Fruit fly (Drosophila melanogaster): ENCODE measurements around the gene CG14834.
A peak's percentile ranks its signal among the peaks of the same experiment; 100 is the strongest.

Gene CG14834

DNA sequence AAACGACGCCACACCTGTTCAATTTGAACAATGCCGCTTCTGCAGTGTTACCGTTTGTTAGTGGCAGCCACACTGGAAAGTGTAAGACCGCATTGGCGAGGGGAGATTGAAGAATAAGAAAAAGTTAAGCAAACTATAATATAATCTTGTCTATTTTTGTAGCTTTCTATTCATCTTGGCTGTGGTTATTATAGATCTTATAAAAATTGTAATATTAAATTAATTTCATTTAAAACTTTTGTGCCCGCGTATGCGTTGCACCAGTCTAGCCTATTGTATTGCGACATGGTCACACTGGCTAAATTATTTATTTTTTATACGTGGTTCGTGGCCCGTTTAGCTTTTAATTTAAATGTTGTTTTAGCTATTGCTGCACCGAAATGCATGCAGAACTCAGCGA lies 23.6 kb downstream of the CG14834 start, which contains the start of the genes RhoGEF4 and Rint1 (continued):
- TF ChIP-seq CG6854 (GFP tag; optimal IDR thresholded peaks at IDR 0.05) (no peak), C15 (GFP tag; IDR thresholded peaks at IDR 0.05) (no peak), CG7928 (GFP tag; optimal IDR thresholded peaks at IDR 0.05) (peak; percentile 43), gem (tag; optimal IDR thresholded peaks at IDR 0.05) (peak; percentile 86), bcd (GFP tag; optimal IDR thresholded peaks at IDR 0.05) (peak; percentile 54), Fer3 (tag; optimal IDR thresholded peaks at IDR 0.05) (peak; percentile 41), Dbx (GFP tag; IDR thresholded peaks at IDR 0.05) (peak; percentile 81; the same call in 2 of the 3 replicates), shn (GFP tag; optimal IDR thresholded peaks at IDR 0.05) (peak; percentile 22), Eip74EF (GFP tag; optimal IDR thresholded peaks at IDR 0.05) (no peak), insv (GFP tag; optimal IDR thresholded peaks at IDR 0.05) (no peak), CG9437 (GFP tag; optimal IDR thresholded peaks at IDR 0.05) (peak; percentile 27), CG5953 (GFP tag; IDR thresholded peaks at IDR 0.05) (0 out of 2 replicates have a peak, but pooled peaks have one; percentile 7), corto (GFP tag; optimal IDR thresholded peaks at IDR 0.05) (no peak), br (optimal IDR thresholded peaks at IDR 0.05) (no peak), wek (GFP tag; optimal IDR thresholded peaks at IDR 0.05) (no peak), CG15696 (tag; optimal IDR thresholded peaks at IDR 0.05) (peak; percentile 60), CG18619 (GFP tag; optimal IDR thresholded peaks at IDR 0.05) (peak; percentile 62), CG1603 (tag; optimal IDR thresholded peaks at IDR 0.05) (no peak), CG9817 (tag; optimal IDR thresholded peaks at IDR 0.05) (peak; percentile 71), Deaf1 (tag; optimal IDR thresholded peaks at IDR 0.05) (no peak), CG8359 (GFP tag; optimal IDR thresholded peaks at IDR 0.05; ENCODE audit: borderline replicate concordance) (no peak), CG11093 (GFP tag; IDR thresholded peaks at IDR 0.05) (peak; percentile 76; the same call in 2 of the 3 replicates), chif (GFP tag; optimal IDR thresholded peaks at IDR 0.05) (peak; percentile 4 to 53), Optix (GFP tag; IDR thresholded peaks at IDR 0.05) (peak; percentile 73; the same call in 2 of the 3 replicates), HLH3B (GFP tag; IDR thresholded peaks at IDR 0.05) (peak; percentile 52; the same call in 1 of the 2 replicates), CG15479 (GFP tag; optimal IDR thresholded peaks at IDR 0.05) (no peak), Six4 (GFP tag; optimal IDR thresholded peaks at IDR 0.05) (peak; percentile 28), Hr3 (GFP tag; optimal IDR thresholded peaks at IDR 0.05) (peak; percentile 81), E2f1 (GFP tag; IDR thresholded peaks at IDR 0.05) (peak; percentile 80), CG34376 (GFP tag; optimal IDR thresholded peaks at IDR 0.05) (no peak), pb (GFP tag; optimal IDR thresholded peaks at IDR 0.05) (no peak), Dref (GFP tag; IDR thresholded peaks at IDR 0.05) (peak; percentile 32; the same call in 1 of the 2 replicates), twi (tag; optimal IDR thresholded peaks at IDR 0.05) (no peak), al (GFP tag; IDR thresholded peaks at IDR 0.05) (peak; percentile 71), CG9609 (GFP tag; optimal IDR thresholded peaks at IDR 0.05) (peak; percentile 51), pros (GFP tag; optimal IDR thresholded peaks at IDR 0.05) (no peak), CG12744 (GFP tag; optimal IDR thresholded peaks at IDR 0.05) (no peak), zf30C (GFP tag; optimal IDR thresholded peaks at IDR 0.05) (no peak), ab (GFP tag; optimal IDR thresholded peaks at IDR 0.05) (peak; percentile 22), Chrac-16 (GFP tag; optimal IDR thresholded peaks at IDR 0.05) (peak; percentile 85), CG34422 (GFP tag; IDR thresholded peaks at IDR 0.05) (peak; percentile 76; the same call in 2 of the 3 replicates), CG6175 (GFP tag; IDR thresholded peaks at IDR 0.05) (no peak), Hand (GFP tag; optimal IDR thresholded peaks at IDR 0.05) (no peak), crp (GFP tag; optimal IDR thresholded peaks at IDR 0.05) (peak in 1 of 2 experiments; percentile 52), fd96Cb (tag; optimal IDR thresholded peaks at IDR 0.05) (peak; percentile 43), CG16779 (GFP tag; IDR thresholded peaks at IDR 0.05) (no peak), CG7987 (GFP tag; optimal IDR thresholded peaks at IDR 0.05) (peak; percentile 13), vnd (GFP tag; IDR thresholded peaks at IDR 0.05; ENCODE audit: partially characterized antibody) (no peak), yki (optimal IDR thresholded peaks at IDR 0.05) (no peak), ham (GFP tag; IDR thresholded peaks at IDR 0.05) (peak; percentile 72; the same call in 1 of the 2 replicates), Drgx (GFP tag; IDR thresholded peaks at IDR 0.05) (no peak)
